Worm (Caenorhabditis elegans): ENCODE data around the gene K12D12.5.

DNA sequence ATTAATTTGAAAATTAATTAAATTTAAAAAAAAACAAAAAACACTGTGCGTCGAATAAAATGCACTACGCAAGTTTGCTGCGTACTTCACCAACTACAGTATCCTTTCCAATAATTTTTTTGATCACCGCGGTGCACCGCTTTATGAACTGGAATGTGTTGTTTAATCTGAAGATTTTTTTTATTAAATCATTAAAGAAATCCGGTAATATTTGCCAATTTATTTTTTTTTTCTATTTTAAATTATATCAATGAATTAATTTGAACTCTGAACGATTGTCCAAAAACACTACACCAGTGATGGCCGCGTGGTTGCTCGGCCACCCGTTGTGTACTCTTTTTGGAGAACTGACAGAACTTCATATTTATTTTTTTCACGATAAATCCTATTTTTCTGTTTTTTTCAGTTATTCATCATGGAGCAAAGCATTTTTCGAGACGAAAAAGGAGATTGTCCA is at the start of gene K12D12.5:
- no peak for TF ChIP-seq nhr-21 (tag; optimal IDR thresholded peaks at IDR 0.05)
- no peak for TF ChIP-seq Y55F3AM.14 (GFP tag; optimal IDR thresholded peaks at IDR 0.05)
- TF ChIP-seq elt-1 (tag; optimal IDR thresholded peaks at IDR 0.05) = no peak
- TF ChIP-seq nhr-237 (tag; optimal IDR thresholded peaks at IDR 0.05) = no peak
- TF ChIP-seq alr-1 (tag; optimal IDR thresholded peaks at IDR 0.05) = no peak
- no peak for TF ChIP-seq nhr-11 (tag; optimal IDR thresholded peaks at IDR 0.05)
- no peak for TF ChIP-seq sma-9 (GFP tag; optimal IDR thresholded peaks at IDR 0.05)
- TF ChIP-seq sma-9 (tag; optimal IDR thresholded peaks at IDR 0.05) = no peak
- no peak for TF ChIP-seq ama-1 (optimal IDR thresholded peaks at IDR 0.05)
- no peak for TF ChIP-seq ZK546.5 (tag; optimal IDR thresholded peaks at IDR 0.05)
